Fruit fly (Drosophila melanogaster) whole organism, embryonic: ENCODE results near the gene CG42535.

Source experiments
- Atf3 ChIP-seq: fragments of 200-800 bp; sonication (Bioruptor generic); optimal IDR thresholded peaks from 3 replicates; lab custom pipeline; 2016; ENCODE audit warnings: missing biosample characterization, missing genetic modification characterization
- BtbVII ChIP-seq: fragments of 200-800 bp; sonication (Bioruptor generic); optimal IDR thresholded peaks from 3 replicates; lab custom pipeline; 2017; ENCODE audit warnings: missing biosample characterization, mild to moderate bottlenecking, missing genetic modification characterization
- CG10321 ChIP-seq: fragments of 200-800 bp; sonication (Bioruptor generic); IDR thresholded peaks from 2 replicates; pipeline ENCODE4 v1.3.6; 2022; ENCODE audit warnings: missing biosample characterization, missing genetic modification characterization
- CG10959 ChIP-seq: fragments of 200-800 bp; sonication (Bioruptor generic); IDR thresholded peaks from 2 replicates; pipeline ENCODE4 v1.3.6; 2022; ENCODE audit warnings: missing biosample characterization, missing genetic modification characterization
- CG10979 ChIP-seq: fragments of 200-800 bp; sonication (Bioruptor generic); optimal IDR thresholded peaks from 2 replicates; lab custom pipeline; 2018; ENCODE audit warnings: missing biosample characterization, mild to moderate bottlenecking, missing genetic modification characterization, moderate library complexity
- CG11696 ChIP-seq: fragments of 200-800 bp; sonication (Bioruptor generic); IDR thresholded peaks from 2 replicates; pipeline ENCODE4 v1.3.6; 2022; ENCODE audit warnings: missing biosample characterization, missing genetic modification characterization
- CG12744 ChIP-seq: fragments of 200-800 bp; sonication (Bioruptor generic); optimal IDR thresholded peaks from 2 replicates; lab custom pipeline; 2016; ENCODE audit warnings: missing biosample characterization, missing genetic modification characterization
- CG13894 ChIP-seq: fragments of 200-800 bp; sonication (Bioruptor generic); optimal IDR thresholded peaks from 3 replicates; lab custom pipeline; 2018; ENCODE audit warnings: missing biosample characterization, mild to moderate bottlenecking, missing genetic modification characterization, moderate library complexity
- CG14965 ChIP-seq: fragments of 200-800 bp; sonication (Bioruptor generic); optimal IDR thresholded peaks from 2 replicates; lab custom pipeline; 2016; ENCODE audit warnings: missing biosample characterization, missing genetic modification characterization, borderline replicate concordance
- CG17186 ChIP-seq: fragments of 200-800 bp; sonication (Bioruptor generic); optimal IDR thresholded peaks from 3 replicates; lab custom pipeline; 2017; ENCODE audit warnings: missing biosample characterization, missing genetic modification reagents, missing genetic modification characterization
- CG17385 ChIP-seq: fragments of 200-800 bp; sonication (Bioruptor generic); optimal IDR thresholded peaks from 3 replicates; lab custom pipeline; 2018; ENCODE audit warnings: missing biosample characterization, mild to moderate bottlenecking, missing genetic modification characterization
- CG18011 ChIP-seq: fragments of 200-800 bp; sonication (Bioruptor generic); optimal IDR thresholded peaks from 2 replicates; lab custom pipeline; 2017; ENCODE audit warnings: missing biosample characterization, missing genetic modification characterization, mild to moderate bottlenecking, moderate library complexity, missing genotype
- CG30020 ChIP-seq: fragments of 200-800 bp; optimal IDR thresholded peaks from 2 replicates; lab custom pipeline; 2019; ENCODE audit warnings: missing biosample characterization, mild to moderate bottlenecking, missing genetic modification characterization, moderate library complexity
- CG4730 ChIP-seq: fragments of 200-800 bp; sonication (Bioruptor generic); IDR thresholded peaks from 2 replicates; pipeline ENCODE4 v1.3.6; 2022; ENCODE audit warnings: missing biosample characterization, missing genetic modification characterization
- CG5953 ChIP-seq: fragments of 200-800 bp; sonication (Bioruptor generic); IDR thresholded peaks from 2 replicates; pipeline ENCODE4 v1.3.6; 2022; ENCODE audit warnings: missing biosample characterization, missing genetic modification characterization
- CG6689 ChIP-seq: fragments of 200-800 bp; sonication (Bioruptor generic); IDR thresholded peaks from 2 replicates; pipeline ENCODE4 v1.3.6; 2022; ENCODE audit warnings: missing biosample characterization, missing genetic modification characterization
- CG6854 ChIP-seq: fragments of 200-800 bp; sonication (Bioruptor generic); optimal IDR thresholded peaks from 3 replicates; lab custom pipeline; 2017; ENCODE audit warnings: missing biosample characterization, mild to moderate bottlenecking, missing genetic modification characterization
- CG8478 ChIP-seq: fragments of >200 bp; optimal IDR thresholded peaks from 2 replicates; lab custom pipeline; 2018
- CG9215 ChIP-seq: fragments of 200-800 bp; sonication (Bioruptor generic); IDR thresholded peaks from 2 replicates; pipeline ENCODE4 v1.3.6; 2022; ENCODE audit warnings: missing biosample characterization, missing genetic modification characterization
- CoRest ChIP-seq: fragments of 200-800 bp; sonication (Bioruptor generic); optimal IDR thresholded peaks from 3 replicates; lab custom pipeline; 2018; ENCODE audit warnings: missing biosample characterization, mild to moderate bottlenecking, missing genetic modification characterization, moderate library complexity
- CrebB ChIP-seq: fragments of 200-800 bp; sonication (Bioruptor generic); optimal IDR thresholded peaks from 3 replicates; lab custom pipeline; 2018; ENCODE audit warnings: missing biosample characterization, mild to moderate bottlenecking, missing genetic modification characterization
- Dref ChIP-seq: fragments of 200-800 bp; sonication (Bioruptor generic); IDR thresholded peaks from 2 replicates; pipeline ENCODE4 v1.3.6; 2022; ENCODE audit warnings: missing biosample characterization, missing genetic modification characterization
- ERR ChIP-seq: fragments of 200-800 bp; sonication (Bioruptor generic); optimal IDR thresholded peaks from 2 replicates; lab custom pipeline; 2016; ENCODE audit warnings: missing biosample characterization, missing genetic modification characterization
- Fer3 ChIP-seq: fragments of 200-800 bp; sonication (Bioruptor generic); optimal IDR thresholded peaks from 2 replicates; lab custom pipeline; 2018; ENCODE audit warnings: missing biosample characterization, mild to moderate bottlenecking, missing genetic modification characterization, moderate library complexity
- Hr39 ChIP-seq: fragments of >200 bp; optimal IDR thresholded peaks from 2 replicates; lab custom pipeline; 2017
- Kr ChIP-seq: fragments of 200-800 bp; sonication (Bioruptor generic); optimal IDR thresholded peaks from 2 replicates; lab custom pipeline; 2017; ENCODE audit warnings: missing biosample characterization, mild to moderate bottlenecking, missing genetic modification characterization
- MBD-R2 ChIP-seq: fragments of 200-800 bp; sonication (Bioruptor generic); IDR thresholded peaks from 2 replicates; pipeline ENCODE4 v1.3.6; 2022; ENCODE audit warnings: missing biosample characterization, missing genetic modification characterization
- Ravus ChIP-seq: fragments of 200-800 bp; sonication (Bioruptor generic); IDR thresholded peaks from 2 replicates; pipeline ENCODE4 v1.3.6; 2022; ENCODE audit warnings: missing biosample characterization, missing genetic modification characterization
- Sox100B ChIP-seq: fragments of 200-800 bp; sonication (Bioruptor generic); optimal IDR thresholded peaks from 3 replicates; lab custom pipeline; 2018; ENCODE audit warnings: missing biosample characterization, mild to moderate bottlenecking, missing genetic modification characterization
- Spps ChIP-seq: fragments of 200-800 bp; sonication (Bioruptor generic); optimal IDR thresholded peaks from 2 replicates; lab custom pipeline; 2018; ENCODE audit warnings: missing biosample characterization, mild to moderate bottlenecking, missing genetic modification characterization
- Trl ChIP-seq, 3 experiments: fragments of >200 bp in 2 of 3; fragments of 200-800 bp in 1 of 3; sonication (Bioruptor generic) in 1 of 3; optimal IDR thresholded peaks; 2 replicates in 1 of 3; 3 replicates in 2 of 3; lab custom pipeline; 2016 to 2017; ENCODE audit warnings: missing biosample characterization in 1 of 3, missing genetic modification characterization in 1 of 3
- az2 ChIP-seq: fragments of 200-800 bp; sonication (Bioruptor generic); optimal IDR thresholded peaks from 3 replicates; lab custom pipeline; 2016; ENCODE audit warnings: missing biosample characterization, missing genetic modification characterization
- bbx ChIP-seq: fragments of 200-800 bp; sonication (Bioruptor generic); IDR thresholded peaks from 2 replicates; pipeline ENCODE4 v1.3.6; 2022; ENCODE audit warnings: missing biosample characterization, missing genetic modification characterization; ENCODE audit not compliant: partially characterized antibody
- bowl ChIP-seq: fragments of 200-800 bp; sonication (Bioruptor generic); IDR thresholded peaks from 2 replicates; pipeline ENCODE4 v1.3.6; 2022; ENCODE audit warnings: missing biosample characterization, missing genetic modification characterization
- br ChIP-seq: fragments of >200 bp; optimal IDR thresholded peaks from 2 replicates; lab custom pipeline; 2017
- btn ChIP-seq: fragments of 200-800 bp; sonication (Bioruptor generic); optimal IDR thresholded peaks from 2 replicates; lab custom pipeline; 2016; ENCODE audit warnings: missing biosample characterization, missing genetic modification characterization
- chn ChIP-seq: fragments of 200-800 bp; sonication (Bioruptor generic); optimal IDR thresholded peaks from 2 replicates; lab custom pipeline; 2016; ENCODE audit warnings: missing biosample characterization, missing genetic modification characterization
- corto ChIP-seq: fragments of 200-800 bp; sonication (Bioruptor generic); optimal IDR thresholded peaks from 2 replicates; lab custom pipeline; 2016; ENCODE audit warnings: missing biosample characterization, mild to moderate bottlenecking, missing genetic modification characterization, moderate library complexity
- crc ChIP-seq: fragments of 200-800 bp; sonication (Bioruptor generic); optimal IDR thresholded peaks from 2 replicates; lab custom pipeline; 2016; ENCODE audit warnings: missing biosample characterization, missing genetic modification characterization
- crp ChIP-seq, 2 experiments: fragments of 200-800 bp; sonication (Bioruptor generic); optimal IDR thresholded peaks; 2 replicates in 1 of 2; 3 replicates in 1 of 2; lab custom pipeline; 2017; ENCODE audit warnings: missing biosample characterization in 2 of 2, missing genetic modification characterization in 2 of 2, mild to moderate bottlenecking in 1 of 2, moderate library complexity in 1 of 2
- dimm ChIP-seq: fragments of 200-800 bp; sonication (Bioruptor generic); IDR thresholded peaks from 2 replicates; pipeline ENCODE4 v1.3.6; 2022; ENCODE audit warnings: missing biosample characterization, missing genetic modification characterization
- en ChIP-seq: fragments of 200-800 bp; sonication (Bioruptor generic); optimal IDR thresholded peaks from 2 replicates; lab custom pipeline; 2016; ENCODE audit warnings: missing biosample characterization, missing genetic modification characterization
- eyg ChIP-seq: fragments of 200-800 bp; sonication (Bioruptor generic); optimal IDR thresholded peaks from 3 replicates; lab custom pipeline; 2016; ENCODE audit warnings: missing biosample characterization, missing genetic modification characterization
- hth ChIP-seq: fragments of >200 bp; optimal IDR thresholded peaks from 2 replicates; lab custom pipeline; 2017; ENCODE audit warnings: inconsistent platforms
- jing ChIP-seq: fragments of 200-800 bp; sonication (Bioruptor generic); optimal IDR thresholded peaks from 2 replicates; lab custom pipeline; 2018; ENCODE audit warnings: missing biosample characterization, mild to moderate bottlenecking, missing genetic modification characterization
- mirr ChIP-seq: fragments of 200-800 bp; sonication (Bioruptor generic); optimal IDR thresholded peaks from 3 replicates; lab custom pipeline; 2018; ENCODE audit warnings: missing biosample characterization, mild to moderate bottlenecking, missing genetic modification characterization
- nau ChIP-seq: fragments of 200-800 bp; sonication (Bioruptor generic); optimal IDR thresholded peaks from 3 replicates; lab custom pipeline; 2017; ENCODE audit warnings: missing biosample characterization, mild to moderate bottlenecking, missing genetic modification characterization, missing genetic modification reagents
- pho ChIP-seq: fragments of 200-800 bp; sonication (Bioruptor generic); optimal IDR thresholded peaks from 2 replicates; lab custom pipeline; 2016; ENCODE audit warnings: missing biosample characterization, missing genetic modification characterization
- row ChIP-seq: fragments of 200-800 bp; sonication (Bioruptor generic); IDR thresholded peaks from 3 replicates; pipeline ENCODE4 v1.3.6; 2022; ENCODE audit warnings: missing biosample characterization, missing genetic modification characterization
- schlank ChIP-seq: fragments of 200-800 bp; sonication (Bioruptor generic); optimal IDR thresholded peaks from 2 replicates; lab custom pipeline; 2018; ENCODE audit warnings: missing biosample characterization, mild to moderate bottlenecking, missing genetic modification characterization
- ssp ChIP-seq: fragments of 200-800 bp; sonication (Bioruptor generic); IDR thresholded peaks from 2 replicates; pipeline ENCODE4 v1.3.6; 2022; ENCODE audit warnings: missing biosample characterization, missing genetic modification characterization

Gene CG42535

dm6 chr3L:10656451-10657198 lies 25.9 kb upstream of the CG42535 start (continued):
- TF ChIP-seq az2 (GFP tag; lab: Kevin White, UChicago) (peak; percentile 32), CG8478 (lab: Kevin White, UChicago) (no peak), CrebB (tag; lab: Kevin White, UChicago) (peak; percentile 85), CG18011 (peak; percentile 17), dimm (GFP tag; lab: Robert Waterston, UW) (no peak), CG9215 (GFP tag; lab: Robert Waterston, UW) (no peak), CG11696 (GFP tag; lab: Robert Waterston, UW) (peak; percentile 39; the same call in 1 of the 2 replicates), CoRest (peak; percentile 63), CG6854 (GFP tag; lab: Kevin White, UChicago) (no peak), CG4730 (no peak), CG6689 (GFP tag; lab: Robert Waterston, UW) (no peak), CG10959 (GFP tag; lab: Robert Waterston, UW) (no peak), CG30020 (tag; lab: Kevin White, UChicago) (no peak), eyg (GFP tag; lab: Kevin White, UChicago) (peak; percentile 53), CG13894 (no peak), Ravus (GFP tag; lab: Robert Waterston, UW) (no peak), jing (GFP tag; lab: Kevin White, UChicago) (peak; percentile 16), Dref (GFP tag; lab: Robert Waterston, UW) (no peak), bowl (GFP tag; lab: Robert Waterston, UW) (no peak), schlank (tag; lab: Kevin White, UChicago) (peak; percentile 78), Atf3 (GFP tag; lab: Kevin White, UChicago) (peak; percentile 48), CG14965 (GFP tag; lab: Kevin White, UChicago) (peak; percentile 59), CG12744 (GFP tag; lab: Kevin White, UChicago) (peak; percentile 53), Spps (tag; lab: Kevin White, UChicago) (peak; percentile 24), crp (GFP tag; optimal IDR thresholded peaks at IDR 0.05; lab: Kevin White, UChicago) (peak in 1 of 2 experiments; percentile 12), crc (GFP tag; lab: Kevin White, UChicago) (peak; percentile 48), CG17385 (peak; percentile 44), br (lab: Kevin White, UChicago) (no peak), BtbVII (peak; percentile 73), CG10321 (GFP tag; lab: Robert Waterston, UW) (no peak), CG5953 (peak; percentile 68), hth (no peak), CG17186 (GFP tag; lab: Kevin White, UChicago) (no peak), Kr (GFP tag; lab: Kevin White, UChicago) (peak; percentile 30), ssp (GFP tag; lab: Robert Waterston, UW) (no peak), en (GFP tag; lab: Kevin White, UChicago) (peak; percentile 19), corto (no peak), mirr (GFP tag; lab: Kevin White, UChicago) (peak; percentile 49), Sox100B (peak; percentile 71), pho (peak; percentile 42), ERR (peak; percentile 29), Hr39 (lab: Kevin White, UChicago) (no peak), Fer3 (tag; lab: Kevin White, UChicago) (peak; percentile 75), bbx (GFP tag; lab: Robert Waterston, UW) (no peak), CG10979 (peak; percentile 5), chn (GFP tag; lab: Kevin White, UChicago) (peak; percentile 21), nau (GFP tag; lab: Kevin White, UChicago) (peak; percentile 86), row (GFP tag; lab: Robert Waterston, UW) (no peak), MBD-R2 (GFP tag; lab: Robert Waterston, UW) (peak; percentile 13; the same call in 1 of the 2 replicates), btn (peak; percentile 43), Trl (optimal IDR thresholded peaks at IDR 0.05; lab: Kevin White, UChicago) (no peak), Trl (GFP tag; optimal IDR thresholded peaks at IDR 0.05; lab: Kevin White, UChicago) (peak; percentile 77)
